Fruit fly (Drosophila melanogaster) whole organism, adult: ENCODE measurements around the gene CG45066.

Experiments used
- Clk ChIP-seq: fragments of 200-800 bp; sonication (Bioruptor generic); optimal IDR thresholded peaks from 2 replicates; lab custom pipeline; 2017; ENCODE audit warnings: missing biosample characterization, missing genetic modification characterization
- Crg-1 ChIP-seq: fragments of 200-800 bp; sonication (Bioruptor generic); optimal IDR thresholded peaks from 2 replicates; lab custom pipeline; 2016; ENCODE audit warnings: missing biosample characterization, missing genetic modification characterization
- kay ChIP-seq: fragments of 200-800 bp; sonication (Bioruptor generic); peaks from one replicate; lab custom pipeline; 2016; ENCODE audit warnings: missing biosample characterization, missing genetic modification characterization, borderline replicate concordance
- ovo ChIP-seq: fragments of 200-800 bp; sonication (Bioruptor generic); optimal IDR thresholded peaks from 2 replicates; lab custom pipeline; 2016; ENCODE audit warnings: missing biosample characterization, missing genetic modification characterization
- tj ChIP-seq: fragments of 200-800 bp; sonication (Bioruptor generic); optimal IDR thresholded peaks from 3 replicates; lab custom pipeline; 2017; ENCODE audit warnings: missing biosample characterization, mild to moderate bottlenecking, missing genetic modification characterization, moderate library complexity

- no peak for TF ChIP-seq kay (GFP tag; lab: Kevin White, UChicago)
- peak; percentile 15 for TF ChIP-seq tj
- no peak for TF ChIP-seq Clk (GFP tag; lab: Kevin White, UChicago)
- peak; percentile 31 for TF ChIP-seq Crg-1 (GFP tag; lab: Kevin White, UChicago)
- TF ChIP-seq ovo (GFP tag; lab: Kevin White, UChicago), result no peak
These were observed 48.5 kb upstream of the CG45066 start, which contains the start of the genes ND-30 and CG15812 for dm6 chr3L:3159309-3160194.
